Fruit fly (Drosophila melanogaster): ENCODE measurements around the gene unc-13-4A.
A peak's percentile ranks its signal among the peaks of the same experiment; 100 is the strongest.

unc-13-4A gene

dm6 chr3L:7243775-7244438 is 68.8 kb downstream of the unc-13-4A start, which contains the start of the genes mRpL50 and mei-P22 (continued):
- TF ChIP-seq CG2712 (tag; optimal IDR thresholded peaks at IDR 0.05) (peak; percentile 14), Chrac-16 (GFP tag; optimal IDR thresholded peaks at IDR 0.05) (peak; percentile 24), inv (GFP tag; IDR thresholded peaks at IDR 0.05; ENCODE audit: partially characterized antibody) (no peak), MBD-R2 (GFP tag; IDR thresholded peaks at IDR 0.05) (peak; percentile 87), Ets65A (GFP tag) (peak; percentile 92), al (GFP tag; IDR thresholded peaks at IDR 0.05) (no peak), CG12299 (tag; optimal IDR thresholded peaks at IDR 0.05) (no peak), NC2β (GFP tag; optimal IDR thresholded peaks at IDR 0.05) (peak; percentile 51), Taf1 (GFP tag; IDR thresholded peaks at IDR 0.05) (no peak), CG11247 (GFP tag; IDR thresholded peaks at IDR 0.05) (no peak), Nf-YB (GFP tag; optimal IDR thresholded peaks at IDR 0.05) (no peak), Eip74EF (GFP tag; optimal IDR thresholded peaks at IDR 0.05) (no peak), Dll (GFP tag; IDR thresholded peaks at IDR 0.05; ENCODE audit: partially characterized antibody) (no peak), CG3847 (GFP tag; IDR thresholded peaks at IDR 0.05) (peak; percentile 51), grau (tag; optimal IDR thresholded peaks at IDR 0.05) (peak; percentile 37), CG14441 (GFP tag; IDR thresholded peaks at IDR 0.05) (no peak), zen2 (GFP tag; IDR thresholded peaks at IDR 0.05; ENCODE audit: partially characterized antibody) (no peak), dan (GFP tag; IDR thresholded peaks at IDR 0.05) (no peak), pnt (GFP tag; optimal IDR thresholded peaks at IDR 0.05) (no peak), CG4730 (GFP tag; IDR thresholded peaks at IDR 0.05) (no peak), nerfin-2 (GFP tag; IDR thresholded peaks at IDR 0.05; ENCODE audit: partially characterized antibody) (no peak), disco-r (GFP tag; optimal IDR thresholded peaks at IDR 0.05) (no peak), bbx (GFP tag; IDR thresholded peaks at IDR 0.05; ENCODE audit: partially characterized antibody) (no peak; the same call in 1 of the 2 replicates), CG7271 (tag; optimal IDR thresholded peaks at IDR 0.05) (no peak), CG8281 (tag; optimal IDR thresholded peaks at IDR 0.05) (no peak), CG12391 (tag; optimal IDR thresholded peaks at IDR 0.05) (peak; percentile 47), CG11456 (GFP tag; IDR thresholded peaks at IDR 0.05) (no peak), CTCF (GFP tag; optimal IDR thresholded peaks at IDR 0.05) (no peak), twi (tag; optimal IDR thresholded peaks at IDR 0.05) (no peak), sug (tag; optimal IDR thresholded peaks at IDR 0.05) (peak; percentile 27), CG8290 (GFP tag; optimal IDR thresholded peaks at IDR 0.05) (no peak), CG8290 (tag; optimal IDR thresholded peaks at IDR 0.05) (peak in 1 of 2 experiments; percentile 55), ash1 (GFP tag; optimal IDR thresholded peaks at IDR 0.05) (no peak), CG9876 (GFP tag; optimal IDR thresholded peaks at IDR 0.05) (no peak), CG6272 (GFP tag; IDR thresholded peaks at IDR 0.05) (no peak), HmgD (GFP tag; optimal IDR thresholded peaks at IDR 0.05) (no peak), Spps (tag; optimal IDR thresholded peaks at IDR 0.05) (no peak), CG30020 (tag; optimal IDR thresholded peaks at IDR 0.05) (peak; percentile 50), tup (GFP tag; optimal IDR thresholded peaks at IDR 0.05) (no peak), CG7357 (GFP tag; IDR thresholded peaks at IDR 0.05) (no peak), peb (GFP tag; IDR thresholded peaks at IDR 0.05) (no peak), CG13424 (tag; optimal IDR thresholded peaks at IDR 0.05) (peak; percentile 44), BtbVII (GFP tag; optimal IDR thresholded peaks at IDR 0.05) (no peak), pros (GFP tag; optimal IDR thresholded peaks at IDR 0.05) (no peak), CG15073 (GFP tag; optimal IDR thresholded peaks at IDR 0.05) (no peak), MESR4 (GFP tag; optimal IDR thresholded peaks at IDR 0.05) (peak; percentile 61), CG10147 (GFP tag; optimal IDR thresholded peaks at IDR 0.05) (no peak), CG7745 (tag; optimal IDR thresholded peaks at IDR 0.05) (no peak), Hand (GFP tag; optimal IDR thresholded peaks at IDR 0.05) (no peak), gro (GFP tag; optimal IDR thresholded peaks at IDR 0.05) (no peak), kay (GFP tag; optimal IDR thresholded peaks at IDR 0.05) (no peak)
